Fruit fly (Drosophila melanogaster): ENCODE results near the gene MED1.

DNA sequence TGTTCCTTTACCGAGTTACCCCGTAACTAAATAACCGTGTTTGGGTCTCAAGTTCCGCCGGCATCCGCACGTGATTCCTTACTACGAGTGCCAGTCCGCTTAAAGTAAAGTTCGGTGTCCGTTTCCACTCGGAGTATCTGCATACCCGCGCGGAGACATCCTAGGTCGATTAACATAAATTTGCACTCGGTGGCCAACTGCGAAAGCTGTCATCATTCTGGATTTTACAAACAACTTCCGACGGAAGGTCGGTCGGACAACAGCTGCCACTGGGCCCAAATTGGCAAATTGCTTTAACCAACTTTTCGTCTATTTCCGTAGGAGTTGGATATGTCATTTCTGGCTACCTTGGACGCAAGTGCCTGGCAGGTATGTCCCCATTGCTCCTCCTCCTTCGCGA is 47.7 kb downstream of the MED1 start, which contains the start of gene TfAP-2:
- TF ChIP-seq CG1620 (GFP tag; optimal IDR thresholded peaks at IDR 0.05), result no peak
- TF ChIP-seq toe (GFP tag; optimal IDR thresholded peaks at IDR 0.05), result no peak
- TF ChIP-seq CG12768 (GFP tag; optimal IDR thresholded peaks at IDR 0.05), result no peak
- TF ChIP-seq Hr96 (GFP tag; optimal IDR thresholded peaks at IDR 0.05), result no peak
- TF ChIP-seq tj (GFP tag; optimal IDR thresholded peaks at IDR 0.05), result no peak
- TF ChIP-seq kay (GFP tag; ENCODE audit: borderline replicate concordance), result no peak
- TF ChIP-seq ovo (GFP tag; optimal IDR thresholded peaks at IDR 0.05), result no peak
- no peak for TF ChIP-seq CG33017 (tag; optimal IDR thresholded peaks at IDR 0.05)
